Worm (Caenorhabditis elegans) whole organism, mixed stage, embryonic: ENCODE measurements around the gene nhr-27.

ENCODE experiments used
- M03D4.4 ChIP-seq: sonication (generic microtip); optimal IDR thresholded peaks from 2 replicates; lab custom pipeline; 2017; ENCODE audit warnings: mild to moderate bottlenecking, missing genetic modification characterization, missing compliant biosample characterization
- blmp-1 ChIP-seq: fragments of 150-350 bp; optimal IDR thresholded peaks from 2 replicates; lab custom pipeline; 2014; ENCODE audit warnings: missing biosample characterization, missing genetic modification characterization
- ceh-39 ChIP-seq: fragments of 150-350 bp; optimal IDR thresholded peaks from 2 replicates; lab custom pipeline; 2014; ENCODE audit warnings: missing biosample characterization, missing genetic modification characterization
- ceh-43 ChIP-seq: fragments of 200-800 bp; sonication (Bioruptor generic); optimal IDR thresholded peaks from 2 replicates; lab custom pipeline; 2018; ENCODE audit warnings: mild to moderate bottlenecking, missing genetic modification characterization, moderate library complexity, missing compliant biosample characterization
- ceh-83 ChIP-seq: fragments of 200-800 bp; sonication (Bioruptor generic); optimal IDR thresholded peaks from 2 replicates; lab custom pipeline; 2018; ENCODE audit warnings: mild to moderate bottlenecking, missing genetic modification characterization, missing compliant biosample characterization
- ces-1 ChIP-seq: fragments of 150-350 bp; optimal IDR thresholded peaks from 2 replicates; lab custom pipeline; 2014; ENCODE audit warnings: missing biosample characterization, missing genetic modification reagents, missing genetic modification characterization
- cnd-1 ChIP-seq: fragments of 200-800 bp; sonication (Bioruptor generic); optimal IDR thresholded peaks from 2 replicates; lab custom pipeline; 2018; ENCODE audit warnings: mild to moderate bottlenecking, missing genetic modification characterization, missing compliant biosample characterization
- drap-1 ChIP-seq: fragments of 200-800 bp; sonication (Bioruptor generic); optimal IDR thresholded peaks from 3 replicates; lab custom pipeline; 2018; ENCODE audit warnings: mild to moderate bottlenecking, missing genetic modification characterization, missing compliant biosample characterization
- elt-1 ChIP-seq: sonication (generic microtip); optimal IDR thresholded peaks from 2 replicates; lab custom pipeline; 2017; ENCODE audit warnings: missing genetic modification characterization, mild to moderate bottlenecking, missing compliant biosample characterization, antibody characterized with exemption, moderate library complexity, borderline replicate concordance; ENCODE audit not compliant: insufficient read depth
- elt-3 ChIP-seq: fragments of 150-350 bp; optimal IDR thresholded peaks from 2 replicates; lab custom pipeline; 2014; ENCODE audit warnings: missing biosample characterization, missing genetic modification characterization
- flh-1 ChIP-seq: fragments of 200-800 bp; sonication (Bioruptor generic); optimal IDR thresholded peaks from 2 replicates; lab custom pipeline; 2018; ENCODE audit warnings: mild to moderate bottlenecking, missing genetic modification characterization, moderate library complexity, missing compliant biosample characterization
- hlh-1 ChIP-seq: fragments of 150-350 bp; optimal IDR thresholded peaks from 2 replicates; lab custom pipeline; 2014; ENCODE audit warnings: missing biosample characterization, missing genetic modification reagents, missing genetic modification characterization
- lin-32 ChIP-seq: fragments of 200-800 bp; sonication (Bioruptor generic); optimal IDR thresholded peaks from 2 replicates; lab custom pipeline; 2018; ENCODE audit warnings: mild to moderate bottlenecking, missing genetic modification characterization, missing compliant biosample characterization
- mab-5 ChIP-seq: fragments of 150-350 bp; optimal IDR thresholded peaks from 2 replicates; lab custom pipeline; 2014; ENCODE audit warnings: missing biosample characterization, missing genetic modification characterization
- mep-1 ChIP-seq: fragments of 150-350 bp; optimal IDR thresholded peaks from 2 replicates; lab custom pipeline; 2017; ENCODE audit warnings: missing biosample characterization, missing genetic modification reagents, missing genetic modification characterization, inconsistent platforms
- nhr-2 ChIP-seq: fragments of 150-350 bp; optimal IDR thresholded peaks from 2 replicates; lab custom pipeline; 2014; ENCODE audit warnings: missing biosample characterization, missing genetic modification characterization
- nhr-28 ChIP-seq: fragments of 150-350 bp; optimal IDR thresholded peaks from 2 replicates; lab custom pipeline; 2014; ENCODE audit warnings: missing biosample characterization, missing genetic modification characterization
- nhr-76 ChIP-seq: sonication (generic microtip); optimal IDR thresholded peaks from 2 replicates; lab custom pipeline; 2017; ENCODE audit warnings: missing biosample characterization, missing genetic modification characterization
- pha-4 ChIP-seq: fragments of 150-350 bp; optimal IDR thresholded peaks from 2 replicates; lab custom pipeline; 2018; ENCODE audit warnings: missing biosample characterization, missing genetic modification reagents, missing genetic modification characterization
- sem-2 ChIP-seq: fragments of 200-800 bp; sonication (Bioruptor generic); optimal IDR thresholded peaks from 2 replicates; lab custom pipeline; 2018; ENCODE audit warnings: mild to moderate bottlenecking, missing genetic modification characterization, missing compliant biosample characterization
- sptf-1 ChIP-seq: sonication (generic microtip); optimal IDR thresholded peaks from 2 replicates; lab custom pipeline; 2017; ENCODE audit warnings: mild to moderate bottlenecking, missing genetic modification characterization, moderate library complexity, missing compliant biosample characterization
- unc-120 ChIP-seq: sonication (generic microtip); optimal IDR thresholded peaks from 2 replicates; lab custom pipeline; 2017; ENCODE audit warnings: missing genetic modification characterization, missing compliant biosample characterization; ENCODE audit not compliant: poor library complexity, severe bottlenecking
- unc-39 ChIP-seq: fragments of 150-350 bp; optimal IDR thresholded peaks from 2 replicates; lab custom pipeline; 2014; ENCODE audit warnings: missing biosample characterization, missing genetic modification characterization
- unc-62 ChIP-seq: fragments of 150-350 bp; optimal IDR thresholded peaks from 2 replicates; lab custom pipeline; 2014; ENCODE audit warnings: missing biosample characterization, missing genetic modification reagents, missing genetic modification characterization
- zip-8 ChIP-seq: fragments of 150-350 bp; optimal IDR thresholded peaks from 2 replicates; lab custom pipeline; 2014; ENCODE audit warnings: missing biosample characterization, missing genetic modification characterization
- ztf-11 ChIP-seq: fragments of 150-350 bp; optimal IDR thresholded peaks from 2 replicates; lab custom pipeline; 2014; ENCODE audit warnings: missing biosample characterization, missing genetic modification characterization

Gene nhr-27

DNA sequence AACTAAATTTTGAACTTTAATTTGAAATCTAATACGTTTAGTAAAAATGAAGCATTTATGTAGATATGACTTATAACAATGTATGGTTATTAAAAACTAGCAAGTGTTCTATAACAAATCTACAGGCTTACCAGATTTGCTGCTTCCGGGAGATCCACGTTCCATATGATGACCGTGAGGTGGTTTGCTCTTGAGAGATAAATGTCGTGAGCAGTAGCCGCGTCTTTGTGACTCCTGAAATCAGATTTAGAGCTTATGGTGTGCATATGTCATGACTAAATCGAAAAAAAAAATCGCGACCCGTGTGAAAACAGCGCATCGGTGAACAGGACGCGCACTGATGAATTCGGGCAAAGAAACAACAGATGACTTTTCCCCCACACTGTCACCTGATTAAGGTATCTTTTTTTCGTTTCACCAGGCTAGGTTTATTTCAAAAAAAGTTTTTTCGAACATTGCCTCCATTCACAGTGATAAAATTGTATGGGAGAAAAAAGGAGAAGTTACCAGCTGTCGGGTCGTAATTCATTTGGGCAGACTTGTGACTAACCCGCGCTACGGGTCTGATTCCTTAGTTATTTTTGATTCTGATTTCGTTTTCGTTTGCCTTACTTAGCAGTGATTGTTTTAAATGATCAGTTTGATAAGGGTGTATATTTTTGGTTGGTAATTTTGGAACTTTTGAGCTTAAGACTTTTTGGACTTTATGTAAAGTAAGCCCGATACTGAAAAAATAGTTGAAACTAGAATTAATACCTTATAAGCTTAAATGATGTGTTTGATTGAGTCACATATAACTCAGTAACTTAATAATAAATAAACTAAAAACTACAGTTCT is at the start of gene nhr-27:
Gene nhr-27, minus strand, starts transcription at position 234 of the 838 bp plus-strand sequence.
- TF ChIP-seq nhr-28 (tag; lab: Kevin White, UChicago), result no peak

DNA sequence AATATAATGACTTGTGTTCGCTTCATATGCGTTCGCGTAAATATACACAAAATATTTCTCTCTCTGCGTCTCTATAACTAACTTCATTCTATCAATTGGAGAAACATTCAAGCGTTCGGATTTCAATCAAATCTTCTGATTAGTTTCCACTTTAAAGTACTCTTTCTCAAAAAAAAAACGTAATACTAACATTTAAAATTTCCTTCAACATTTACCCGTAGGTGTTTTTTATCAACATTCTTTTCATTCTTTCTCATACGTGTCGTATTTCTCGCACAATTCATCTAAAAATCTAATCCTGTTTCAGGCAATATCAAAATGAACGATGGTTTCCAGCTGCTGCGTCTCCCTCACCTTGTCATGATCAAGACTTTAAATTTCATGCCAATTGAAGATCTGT is 49.6 kb upstream of the nhr-27 start, which contains the start of gene T14G8.2:
Gene T14G8.2, plus strand, starts transcription at position 301 of the 400 bp plus-strand sequence.
- TF ChIP-seq ces-1 (peak; percentile 10), mep-1 (tag; lab: Kevin White, UChicago) (no peak)

DNA sequence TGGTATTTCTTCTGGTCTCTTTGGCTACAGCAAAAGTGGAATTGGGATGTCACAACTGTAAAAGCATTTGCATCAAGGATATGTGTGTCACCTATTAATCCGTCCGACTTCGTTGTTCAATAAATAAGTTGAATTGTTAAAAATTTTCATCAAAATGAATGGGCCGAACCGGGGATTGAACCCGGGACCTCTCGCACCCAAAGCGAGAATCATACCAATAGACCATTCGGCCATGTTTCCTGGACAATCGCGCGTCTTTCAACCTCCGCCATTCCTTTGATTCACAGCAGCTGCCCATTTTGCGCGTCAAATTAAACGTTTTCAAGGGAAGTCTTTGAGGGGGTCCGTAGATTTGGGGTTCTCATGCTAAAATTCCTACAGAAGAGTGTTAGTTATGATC is 46.6 kb upstream of the nhr-27 start:
- TF ChIP-seq unc-39, result no peak
- no peak for TF ChIP-seq nhr-2 (tag; lab: Kevin White, UChicago)
- TF ChIP-seq unc-120, result no peak
- no peak for TF ChIP-seq ceh-39
- no peak for TF ChIP-seq drap-1 (GFP tag; lab: Kevin White, UChicago)

DNA sequence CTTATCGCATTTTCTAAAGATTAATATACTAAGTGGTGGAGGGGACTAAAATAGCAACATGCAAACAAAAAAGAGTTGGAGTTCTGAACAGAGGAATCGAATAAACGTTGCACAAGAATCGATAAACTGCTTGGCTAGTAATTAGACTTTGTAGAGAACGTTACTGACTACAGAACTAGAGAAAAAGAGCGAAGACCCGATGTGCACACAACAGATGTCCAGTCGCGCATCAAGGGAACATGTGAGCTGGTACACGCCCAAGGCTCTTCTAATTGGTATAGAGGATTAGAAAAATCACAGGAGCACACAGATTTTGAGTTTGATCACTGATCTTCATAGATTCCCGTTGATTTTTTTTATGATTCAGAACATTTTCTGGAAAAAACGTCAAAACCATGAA is 46.0 kb upstream of the nhr-27 start:
- TF ChIP-seq cnd-1 (tag; lab: Kevin White, UChicago) (no peak), ces-1 (peak; percentile 66), ceh-39 (peak; percentile 35), flh-1 (GFP tag; lab: Kevin White, UChicago) (no peak), hlh-1 (tag; lab: Kevin White, UChicago) (peak; percentile 9), lin-32 (GFP tag; lab: Kevin White, UChicago) (peak; percentile 64)

DNA sequence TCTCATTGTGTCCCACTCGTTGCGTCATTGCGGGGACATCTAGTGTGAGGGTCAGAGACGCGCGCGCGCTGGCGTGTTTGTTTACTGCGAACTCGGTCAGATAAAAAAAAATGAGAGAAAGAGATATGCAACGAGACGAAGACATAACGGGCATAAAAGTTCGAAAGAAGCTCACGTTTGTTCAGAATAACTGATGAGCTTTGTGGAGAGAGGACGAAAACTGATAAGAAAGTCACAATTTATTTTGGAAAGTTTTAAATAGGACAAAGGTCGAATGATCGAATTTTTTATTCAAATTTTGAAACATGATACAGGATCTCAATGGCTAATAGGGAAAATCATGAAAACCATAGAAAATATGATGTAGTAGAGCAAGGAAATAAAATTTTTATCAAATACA is 45.0 kb upstream of the nhr-27 start:
- TF ChIP-seq elt-1, result no peak
- no peak for TF ChIP-seq ceh-83 (GFP tag; lab: Kevin White, UChicago)
- no peak for TF ChIP-seq lin-32 (GFP tag; lab: Kevin White, UChicago)
- TF ChIP-seq M03D4.4, result no peak

DNA sequence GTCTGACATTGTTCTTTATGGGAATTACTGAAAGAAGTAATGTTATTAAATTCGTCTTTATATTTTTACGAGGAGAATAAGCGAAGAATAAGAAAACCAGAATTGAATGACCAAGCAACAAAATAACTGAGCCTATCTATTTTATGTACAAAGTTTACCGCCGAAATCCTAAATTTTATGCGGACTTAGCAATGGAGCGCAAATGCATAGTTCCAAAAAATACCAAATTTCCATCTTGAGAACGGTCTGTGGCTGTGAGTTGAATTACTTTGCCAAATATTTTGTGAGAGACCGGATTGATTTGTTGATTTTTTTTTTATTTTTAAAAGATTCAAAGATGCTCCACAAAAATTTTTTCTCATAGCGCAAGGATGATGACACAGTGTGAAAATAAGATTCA is 44.5 kb upstream of the nhr-27 start, which contains the start of gene chd-3:
Gene chd-3, minus strand, starts transcription at position 27 of the 400 bp plus-strand sequence.
- no peak for TF ChIP-seq ceh-39
- no peak for TF ChIP-seq lin-32 (GFP tag; lab: Kevin White, UChicago)
- TF ChIP-seq mab-5 (tag; lab: Kevin White, UChicago), result no peak
- no peak for TF ChIP-seq hlh-1 (tag; lab: Kevin White, UChicago)
- no peak for TF ChIP-seq sptf-1
- TF ChIP-seq zip-8 (tag; lab: Kevin White, UChicago), result no peak
- no peak for TF ChIP-seq nhr-28 (tag; lab: Kevin White, UChicago)
- no peak for TF ChIP-seq nhr-2 (tag; lab: Kevin White, UChicago)
- no peak for TF ChIP-seq unc-39
- no peak for TF ChIP-seq nhr-76 (tag; lab: Kevin White, UChicago)
- no peak for TF ChIP-seq unc-120
- TF ChIP-seq ceh-43 (GFP tag; lab: Kevin White, UChicago), result no peak

DNA sequence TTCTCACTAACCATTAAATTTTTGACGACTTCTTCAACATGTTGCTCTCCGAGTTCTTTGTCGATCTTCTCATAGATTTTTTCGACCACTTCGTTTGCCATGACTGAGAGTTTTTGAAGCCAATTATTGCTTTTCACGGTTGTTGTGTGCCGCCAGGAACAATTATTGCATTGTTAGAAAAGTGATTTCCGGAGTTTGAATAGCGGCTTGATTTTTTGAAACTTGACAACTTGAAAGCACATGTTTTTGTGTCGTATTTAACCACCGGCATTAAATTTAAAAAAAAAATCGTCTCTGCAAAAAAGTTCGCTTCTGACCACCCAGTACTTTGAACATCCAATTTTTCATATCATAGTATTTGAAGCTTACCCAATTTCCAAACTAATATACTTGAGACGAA is 37.9 kb upstream of the nhr-27 start, which contains the start of gene C52G5.3:
Gene C52G5.3, minus strand, starts transcription at position 101 of the 400 bp plus-strand sequence.
- TF ChIP-seq mep-1 (tag; lab: Kevin White, UChicago) (no peak), elt-1 (no peak), elt-3 (tag; lab: Kevin White, UChicago) (no peak)
- TF ChIP-seq, all 35 proteins: peak for 0

DNA sequence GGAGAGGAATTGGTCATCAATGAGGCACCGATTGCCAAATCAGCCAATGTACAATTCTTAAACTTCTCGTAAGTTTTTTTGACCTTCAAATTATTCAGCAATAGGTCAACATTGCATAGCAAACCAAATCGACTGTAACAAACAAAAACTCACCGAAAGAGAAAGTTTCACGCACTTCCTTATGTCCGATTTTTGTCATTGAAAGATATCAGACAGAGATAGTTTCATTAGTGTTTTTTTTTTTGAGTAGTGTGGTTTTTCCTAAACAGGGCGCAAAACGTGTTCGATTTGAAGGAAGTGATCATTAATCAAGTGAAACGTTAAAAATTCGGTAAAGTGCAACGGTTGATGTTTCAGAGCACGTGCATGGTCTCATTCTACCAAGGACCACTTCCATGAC is 36.1 kb upstream of the nhr-27 start:
- TF ChIP-seq sptf-1 (no peak), blmp-1 (tag; lab: Kevin White, UChicago) (no peak), pha-4 (no peak), M03D4.4 (no peak), ces-1 (no peak), unc-62 (GFP tag; lab: Kevin White, UChicago) (no peak), unc-39 (no peak), elt-3 (tag; lab: Kevin White, UChicago) (no peak), zip-8 (tag; lab: Kevin White, UChicago) (no peak), nhr-28 (tag; lab: Kevin White, UChicago) (no peak), ztf-11 (tag; lab: Kevin White, UChicago) (no peak), sem-2 (GFP tag; lab: Kevin White, UChicago) (no peak)
